Worm (Caenorhabditis elegans): ENCODE data around the gene col-132.

col-132 gene

ce11 chrIV:13071445-13071844 lies 19.4 kb downstream of the col-132 start, which contains the start of gene scl-8:
TSS of gene scl-8 (plus strand) at chrIV:13071745.
- TF ChIP-seq med-1 (GFP tag; optimal IDR thresholded peaks at IDR 0.05; ENCODE audit: insufficient read depth) (no peak), ztf-29 (GFP tag; IDR thresholded peaks at IDR 0.05) (no peak), tab-1 (GFP tag; IDR thresholded peaks at IDR 0.05) (no peak), klf-2 (GFP tag; conservative IDR thresholded peaks at IDR 0.05) (no peak), cog-1 (tag; optimal IDR thresholded peaks at IDR 0.05) (no peak), ref-1 (GFP tag; conservative IDR thresholded peaks at IDR 0.05) (no peak), flt-1 (GFP tag; IDR thresholded peaks at IDR 0.05) (no peak), ztf-23 (GFP tag; IDR thresholded peaks at IDR 0.05) (no peak), T22C8.4 (GFP tag; IDR thresholded peaks at IDR 0.05) (no peak)

ce11 chrIV:13070142-13070541 lies 20.7 kb downstream of the col-132 start, which contains the start of gene scl-7:
TSS of gene scl-7 (plus strand) at chrIV:13070442.
- TF ChIP-seq klf-2 (GFP tag; conservative IDR thresholded peaks at IDR 0.05), result no peak
- TF ChIP-seq T22C8.4 (GFP tag; IDR thresholded peaks at IDR 0.05), result no peak
- no peak for TF ChIP-seq ref-1 (GFP tag; conservative IDR thresholded peaks at IDR 0.05)
- TF ChIP-seq cog-1 (tag; optimal IDR thresholded peaks at IDR 0.05), result no peak
- no peak for TF ChIP-seq med-1 (GFP tag; optimal IDR thresholded peaks at IDR 0.05; ENCODE audit: insufficient read depth)
- TF ChIP-seq flt-1 (GFP tag; IDR thresholded peaks at IDR 0.05), result no peak
- TF ChIP-seq ztf-23 (GFP tag; IDR thresholded peaks at IDR 0.05), result no peak
- no peak for TF ChIP-seq ztf-29 (GFP tag; IDR thresholded peaks at IDR 0.05)
- no peak for TF ChIP-seq tab-1 (GFP tag; IDR thresholded peaks at IDR 0.05)

ce11 chrIV:13068451-13068850 lies 22.4 kb downstream of the col-132 start, which contains the start of gene scl-6:
TSS of gene scl-6 (plus strand) at chrIV:13068751.
- no peak for TF ChIP-seq klf-2 (GFP tag; conservative IDR thresholded peaks at IDR 0.05)
- TF ChIP-seq ztf-29 (GFP tag; IDR thresholded peaks at IDR 0.05), result no peak
- TF ChIP-seq med-1 (GFP tag; optimal IDR thresholded peaks at IDR 0.05; ENCODE audit: insufficient read depth), result no peak
- TF ChIP-seq T22C8.4 (GFP tag; IDR thresholded peaks at IDR 0.05), result no peak
- TF ChIP-seq ref-1 (GFP tag; conservative IDR thresholded peaks at IDR 0.05), result no peak
- no peak for TF ChIP-seq flt-1 (GFP tag; IDR thresholded peaks at IDR 0.05)
- TF ChIP-seq ztf-23 (GFP tag; IDR thresholded peaks at IDR 0.05), result no peak
- TF ChIP-seq cog-1 (tag; optimal IDR thresholded peaks at IDR 0.05), result no peak
- no peak for TF ChIP-seq tab-1 (GFP tag; IDR thresholded peaks at IDR 0.05)

- TF ChIP-seq med-1 (GFP tag; optimal IDR thresholded peaks at IDR 0.05; ENCODE audit: insufficient read depth) (no peak), cog-1 (tag; optimal IDR thresholded peaks at IDR 0.05) (no peak), klf-2 (GFP tag; conservative IDR thresholded peaks at IDR 0.05) (no peak), ztf-23 (GFP tag; IDR thresholded peaks at IDR 0.05) (no peak), ztf-29 (GFP tag; IDR thresholded peaks at IDR 0.05) (no peak), T22C8.4 (GFP tag; IDR thresholded peaks at IDR 0.05) (no peak), flt-1 (GFP tag; IDR thresholded peaks at IDR 0.05) (no peak), tab-1 (GFP tag; IDR thresholded peaks at IDR 0.05) (no peak), ref-1 (GFP tag; conservative IDR thresholded peaks at IDR 0.05) (no peak)
Observed at ce11 chrIV:13067200-13067599, 23.7 kb downstream of the col-132 start, which contains the start of gene col-131. TSS of gene col-131 (minus strand) at chrIV:13067300.

- TF ChIP-seq klf-2 (GFP tag; conservative IDR thresholded peaks at IDR 0.05) (no peak), ref-1 (GFP tag; conservative IDR thresholded peaks at IDR 0.05) (no peak)
Observed at ce11 chrIV:13066044-13066443, 24.8 kb downstream of the col-132 start.

- no peak for TF ChIP-seq tab-1 (GFP tag; IDR thresholded peaks at IDR 0.05)
- no peak for TF ChIP-seq ztf-29 (GFP tag; IDR thresholded peaks at IDR 0.05)
- no peak for TF ChIP-seq ztf-23 (GFP tag; IDR thresholded peaks at IDR 0.05)
- no peak for TF ChIP-seq med-1 (GFP tag; optimal IDR thresholded peaks at IDR 0.05; ENCODE audit: insufficient read depth)
- no peak for TF ChIP-seq T22C8.4 (GFP tag; IDR thresholded peaks at IDR 0.05)
- TF ChIP-seq flt-1 (GFP tag; IDR thresholded peaks at IDR 0.05), result no peak
- TF ChIP-seq klf-2 (GFP tag; conservative IDR thresholded peaks at IDR 0.05), result no peak
- no peak for TF ChIP-seq cog-1 (tag; optimal IDR thresholded peaks at IDR 0.05)
- TF ChIP-seq ref-1 (GFP tag; conservative IDR thresholded peaks at IDR 0.05), result no peak
Observed at ce11 chrIV:13063714-13064113, 27.2 kb downstream of the col-132 start, which contains the start of gene scl-5. TSS of gene scl-5 (plus strand) at chrIV:13064014.

ce11 chrIV:13059284-13059683 lies 31.6 kb downstream of the col-132 start, which contains the start of gene scl-3:
TSS of gene scl-3 (plus strand) at chrIV:13059584.
- TF ChIP-seq cog-1 (tag; optimal IDR thresholded peaks at IDR 0.05) (no peak), flt-1 (GFP tag; IDR thresholded peaks at IDR 0.05) (no peak), klf-2 (GFP tag; conservative IDR thresholded peaks at IDR 0.05) (no peak), tab-1 (GFP tag; IDR thresholded peaks at IDR 0.05) (no peak), ref-1 (GFP tag; conservative IDR thresholded peaks at IDR 0.05) (no peak), T22C8.4 (GFP tag; IDR thresholded peaks at IDR 0.05) (no peak), med-1 (GFP tag; optimal IDR thresholded peaks at IDR 0.05; ENCODE audit: insufficient read depth) (no peak), ztf-23 (GFP tag; IDR thresholded peaks at IDR 0.05) (no peak), ztf-29 (GFP tag; IDR thresholded peaks at IDR 0.05) (no peak)

ce11 chrIV:13057418-13057817 lies 33.4 kb downstream of the col-132 start, which contains the start of gene scl-2:
TSS of gene scl-2 (plus strand) at chrIV:13057710.
- TF ChIP-seq ztf-29 (GFP tag; IDR thresholded peaks at IDR 0.05) (no peak), ztf-23 (GFP tag; IDR thresholded peaks at IDR 0.05) (no peak), cog-1 (tag; optimal IDR thresholded peaks at IDR 0.05) (no peak), ref-1 (GFP tag; conservative IDR thresholded peaks at IDR 0.05) (no peak), flt-1 (GFP tag; IDR thresholded peaks at IDR 0.05) (no peak), med-1 (GFP tag; optimal IDR thresholded peaks at IDR 0.05; ENCODE audit: insufficient read depth) (no peak), T22C8.4 (GFP tag; IDR thresholded peaks at IDR 0.05) (no peak), klf-2 (GFP tag; conservative IDR thresholded peaks at IDR 0.05) (no peak)

ce11 chrIV:13056026-13056425 lies 34.8 kb downstream of the col-132 start, which contains the start of gene scl-1:
TSS of gene scl-1 (plus strand) at chrIV:13056326.
- TF ChIP-seq ref-1 (GFP tag; conservative IDR thresholded peaks at IDR 0.05) (no peak), T22C8.4 (GFP tag; IDR thresholded peaks at IDR 0.05) (no peak), ztf-29 (GFP tag; IDR thresholded peaks at IDR 0.05) (no peak), cog-1 (tag; optimal IDR thresholded peaks at IDR 0.05) (no peak), tab-1 (GFP tag; IDR thresholded peaks at IDR 0.05) (no peak), klf-2 (GFP tag; conservative IDR thresholded peaks at IDR 0.05) (no peak), ztf-23 (GFP tag; IDR thresholded peaks at IDR 0.05) (no peak), flt-1 (GFP tag; IDR thresholded peaks at IDR 0.05) (no peak), med-1 (GFP tag; optimal IDR thresholded peaks at IDR 0.05; ENCODE audit: insufficient read depth) (no peak)
